Fruit fly (Drosophila melanogaster): Measurements from ENCODE around the gene Ctps.

Ctps gene

DNA sequence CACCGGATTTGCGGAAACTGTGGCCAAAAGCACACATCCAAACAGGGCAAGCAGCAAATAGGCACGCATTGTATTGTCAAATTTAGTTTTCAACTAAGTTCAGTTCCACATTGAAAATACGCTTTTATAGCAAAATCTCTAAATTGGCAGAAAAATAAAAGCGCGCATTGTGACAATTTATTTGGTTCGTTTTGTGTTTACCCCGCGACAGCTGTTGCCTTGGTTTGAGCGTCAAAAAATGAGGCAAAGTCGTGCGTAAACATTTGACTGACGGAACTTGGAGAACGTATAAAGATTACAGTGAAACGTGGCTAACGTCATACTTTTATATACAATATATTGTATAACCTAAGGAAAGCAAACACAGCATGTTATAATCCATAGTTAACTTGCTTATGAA is 43.7 kb upstream of the Ctps start, which contains the start of gene CG18649:
TSS of gene CG18649 (minus strand) at position 101 of the 400 bp plus-strand sequence.
- TF ChIP-seq CG9948 (tag; optimal IDR thresholded peaks at IDR 0.05) = no peak
- TF ChIP-seq CG13204 (GFP tag; optimal IDR thresholded peaks at IDR 0.05) = no peak
- TF ChIP-seq CG8159 (tag; optimal IDR thresholded peaks at IDR 0.05) = no peak

DNA sequence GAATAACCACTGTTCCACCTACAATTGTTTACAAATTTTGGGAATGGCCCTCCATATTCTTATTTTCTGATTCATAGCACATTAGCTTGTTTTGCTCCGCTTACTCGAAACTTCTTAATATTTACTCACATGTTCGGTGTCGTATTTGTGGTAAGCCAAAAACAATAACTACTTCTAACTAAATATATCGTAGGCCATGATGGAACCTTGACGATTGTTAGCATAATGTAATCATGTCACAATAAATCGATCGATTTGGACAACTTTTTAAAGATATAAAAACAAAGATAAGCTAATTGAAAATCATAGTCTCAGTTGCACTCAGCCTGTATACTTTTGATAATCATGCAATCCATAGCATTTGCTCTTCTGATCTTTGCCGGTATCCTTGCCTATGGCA is 43.2 kb upstream of the Ctps start, which contains the start of gene EAChm:
TSS of gene EAChm (plus strand) at position 301 of the 400 bp plus-strand sequence.
- TF ChIP-seq CG14655 (GFP tag; optimal IDR thresholded peaks at IDR 0.05) = no peak
- TF ChIP-seq CG34367 (tag; optimal IDR thresholded peaks at IDR 0.05) = no peak
- no peak for TF ChIP-seq CG32121 (GFP tag; IDR thresholded peaks at IDR 0.05)
- no peak for TF ChIP-seq rn (GFP tag; IDR thresholded peaks at IDR 0.05)
- TF ChIP-seq fd96Ca (GFP tag; IDR thresholded peaks at IDR 0.05) = no peak
- TF ChIP-seq EcR (GFP tag; optimal IDR thresholded peaks at IDR 0.05) = no peak
- no peak for TF ChIP-seq CG15710 (tag; optimal IDR thresholded peaks at IDR 0.05)
- TF ChIP-seq Snoo (tag; optimal IDR thresholded peaks at IDR 0.05) = no peak
- no peak for TF ChIP-seq Pif1A (GFP tag; optimal IDR thresholded peaks at IDR 0.05)
- no peak for TF ChIP-seq Pif1B (GFP tag; optimal IDR thresholded peaks at IDR 0.05)
- no peak for TF ChIP-seq CG12605 (GFP tag; IDR thresholded peaks at IDR 0.05)
- TF ChIP-seq CG10348 (GFP tag; IDR thresholded peaks at IDR 0.05) = no peak
- TF ChIP-seq CG17806 (tag; optimal IDR thresholded peaks at IDR 0.05) = no peak
- no peak for TF ChIP-seq Ets98B (GFP tag; IDR thresholded peaks at IDR 0.05)

DNA sequence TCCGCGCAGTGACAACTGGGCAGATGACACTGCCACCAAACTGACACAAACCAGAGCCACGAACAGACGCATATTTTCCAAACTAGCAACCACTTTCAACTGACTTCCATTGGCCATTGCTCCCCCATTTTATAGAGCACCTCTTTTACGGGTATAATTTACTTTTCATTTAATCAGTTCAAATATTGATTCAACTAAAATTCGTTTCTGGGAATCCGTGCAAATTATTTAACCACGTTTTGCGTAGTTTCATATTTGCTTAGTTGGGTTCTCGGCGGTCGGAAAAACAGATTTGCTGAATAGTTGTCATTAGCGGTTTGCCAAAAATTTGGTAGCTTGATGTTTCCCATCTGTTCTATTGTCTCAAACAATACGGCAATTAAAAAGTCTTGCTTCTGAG is 36.1 kb upstream of the Ctps start, which contains the start of gene CG13460:
TSS of gene CG13460 (minus strand) at position 101 of the 400 bp plus-strand sequence.
- TF ChIP-seq gl (tag; optimal IDR thresholded peaks at IDR 0.05) = no peak
- no peak for TF ChIP-seq CG13204 (GFP tag; optimal IDR thresholded peaks at IDR 0.05)
- TF ChIP-seq CG34367 (tag; optimal IDR thresholded peaks at IDR 0.05) = no peak
- no peak for TF ChIP-seq CG8301 (tag; optimal IDR thresholded peaks at IDR 0.05)
- TF ChIP-seq CG32121 (GFP tag; IDR thresholded peaks at IDR 0.05) = no peak
- TF ChIP-seq D1 (tag; optimal IDR thresholded peaks at IDR 0.05) = no peak
- TF ChIP-seq EcR (GFP tag; optimal IDR thresholded peaks at IDR 0.05) = no peak
- no peak for TF ChIP-seq CG12605 (GFP tag; IDR thresholded peaks at IDR 0.05)
- no peak for TF ChIP-seq CG10348 (GFP tag; IDR thresholded peaks at IDR 0.05)
- no peak for TF ChIP-seq Pif1A (GFP tag; optimal IDR thresholded peaks at IDR 0.05)
- TF ChIP-seq CG8159 (tag; optimal IDR thresholded peaks at IDR 0.05) = no peak
- TF ChIP-seq Snoo (tag; optimal IDR thresholded peaks at IDR 0.05) = no peak
- no peak for TF ChIP-seq CG17806 (tag; optimal IDR thresholded peaks at IDR 0.05)
- no peak for TF ChIP-seq CG15710 (tag; optimal IDR thresholded peaks at IDR 0.05)
- TF ChIP-seq Ets98B (GFP tag; IDR thresholded peaks at IDR 0.05) = no peak
- TF ChIP-seq Pif1B (GFP tag; optimal IDR thresholded peaks at IDR 0.05) = no peak
- no peak for TF ChIP-seq CG14655 (GFP tag; optimal IDR thresholded peaks at IDR 0.05)
- no peak for TF ChIP-seq rn (GFP tag; IDR thresholded peaks at IDR 0.05)

DNA sequence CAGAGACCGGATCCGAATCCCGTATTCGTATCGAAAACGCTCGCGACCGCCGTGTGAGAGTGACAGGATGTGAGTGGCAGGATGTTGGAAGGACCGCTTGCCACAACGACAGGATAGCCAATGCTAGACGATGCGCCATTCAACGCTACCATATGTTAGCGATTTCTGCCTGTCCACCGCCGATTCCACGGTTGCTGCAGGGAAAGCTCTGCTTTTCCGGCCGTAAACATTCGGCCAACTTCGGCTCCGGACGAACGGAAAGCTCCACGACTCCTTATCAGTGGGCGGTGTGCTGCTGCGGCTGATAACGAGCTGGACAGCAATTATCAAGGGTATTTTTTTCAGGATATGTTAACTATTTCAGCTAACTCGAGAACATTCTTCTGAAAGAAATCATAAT is 32.8 kb upstream of the Ctps start, which contains the start of gene Sytbeta:
TSS of gene Sytbeta (minus strand) at position 101 of the 400 bp plus-strand sequence.
- TF ChIP-seq fd96Ca (GFP tag; IDR thresholded peaks at IDR 0.05) (no peak), rn (GFP tag; IDR thresholded peaks at IDR 0.05) (no peak), CG17806 (tag; optimal IDR thresholded peaks at IDR 0.05) (no peak), Pif1B (GFP tag; optimal IDR thresholded peaks at IDR 0.05) (no peak), Pif1A (GFP tag; optimal IDR thresholded peaks at IDR 0.05) (no peak), CG12605 (GFP tag; IDR thresholded peaks at IDR 0.05) (no peak), EcR (GFP tag; optimal IDR thresholded peaks at IDR 0.05) (no peak), CG4496 (GFP tag; IDR thresholded peaks at IDR 0.05) (no peak), CG32121 (GFP tag; IDR thresholded peaks at IDR 0.05) (no peak), gl (tag; optimal IDR thresholded peaks at IDR 0.05) (no peak), CG9948 (tag; optimal IDR thresholded peaks at IDR 0.05) (no peak), CG8159 (tag; optimal IDR thresholded peaks at IDR 0.05) (no peak), CG15710 (tag; optimal IDR thresholded peaks at IDR 0.05) (no peak), CG34367 (tag; optimal IDR thresholded peaks at IDR 0.05) (no peak), CG14655 (GFP tag; optimal IDR thresholded peaks at IDR 0.05) (no peak), CG13204 (GFP tag; optimal IDR thresholded peaks at IDR 0.05) (no peak)

DNA sequence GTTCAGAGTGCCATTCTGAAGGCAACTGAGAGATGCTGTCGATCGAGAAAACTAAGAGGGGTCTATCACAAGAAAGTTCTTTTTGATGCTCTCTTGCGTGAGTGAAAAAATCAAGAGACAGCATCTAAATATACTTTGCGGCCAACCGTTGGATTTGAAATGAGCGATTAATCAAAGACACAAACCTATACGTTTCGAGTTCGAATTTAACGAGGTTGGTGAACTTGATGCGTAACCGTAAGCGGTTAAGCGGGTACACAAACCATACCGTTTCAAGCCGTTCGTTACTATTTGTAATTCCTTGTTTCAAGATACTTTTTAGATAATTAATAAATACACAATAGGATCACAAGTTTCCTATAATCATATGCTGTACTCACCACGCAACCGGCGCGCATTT is 25.6 kb upstream of the Ctps start:
- TF ChIP-seq CG8301 (tag; optimal IDR thresholded peaks at IDR 0.05) (no peak), fd96Ca (GFP tag; IDR thresholded peaks at IDR 0.05) (no peak), CG32121 (GFP tag; IDR thresholded peaks at IDR 0.05) (no peak), Snoo (tag; optimal IDR thresholded peaks at IDR 0.05) (no peak), rn (GFP tag; IDR thresholded peaks at IDR 0.05) (no peak), CG12605 (GFP tag; IDR thresholded peaks at IDR 0.05) (no peak), CG34367 (tag; optimal IDR thresholded peaks at IDR 0.05) (no peak), CG13204 (GFP tag; optimal IDR thresholded peaks at IDR 0.05) (no peak), CG15710 (tag; optimal IDR thresholded peaks at IDR 0.05) (no peak), CG4496 (GFP tag; IDR thresholded peaks at IDR 0.05) (no peak), CG14655 (GFP tag; optimal IDR thresholded peaks at IDR 0.05) (no peak)

DNA sequence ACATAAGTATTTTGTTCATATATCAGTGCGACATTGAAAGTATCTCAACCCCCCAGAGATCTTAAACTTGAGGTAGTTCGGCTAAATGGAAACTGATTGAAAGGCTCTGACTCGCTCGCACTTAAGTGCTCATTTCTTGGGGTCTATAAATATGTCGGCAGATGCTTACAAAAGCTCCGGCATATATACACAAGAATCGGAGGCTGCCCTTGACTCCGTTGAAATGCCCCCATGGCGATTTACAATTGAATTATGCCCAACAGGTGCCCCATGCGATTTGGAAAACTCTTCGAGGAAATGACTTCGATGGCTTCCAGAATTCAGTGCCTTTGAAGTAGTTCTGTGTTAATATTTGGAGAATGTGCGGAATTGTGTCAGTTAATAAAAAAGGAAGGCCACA is 24.0 kb upstream of the Ctps start:
- TF ChIP-seq CG8301 (tag; optimal IDR thresholded peaks at IDR 0.05) (no peak), CG12605 (GFP tag; IDR thresholded peaks at IDR 0.05) (no peak), CG15710 (tag; optimal IDR thresholded peaks at IDR 0.05) (no peak), CG8159 (tag; optimal IDR thresholded peaks at IDR 0.05) (no peak), CG34367 (tag; optimal IDR thresholded peaks at IDR 0.05) (no peak), gl (tag; optimal IDR thresholded peaks at IDR 0.05) (no peak), CG13204 (GFP tag; optimal IDR thresholded peaks at IDR 0.05) (no peak), EcR (GFP tag; optimal IDR thresholded peaks at IDR 0.05) (no peak), Ets98B (GFP tag; IDR thresholded peaks at IDR 0.05) (no peak)

Measured in whole organism, pupa.